Fruit fly (Drosophila melanogaster) whole organism, embryonic: Measurements from ENCODE around the gene mts.
A peak's percentile ranks its signal among the peaks of the same experiment; 100 is the strongest.

ENCODE experiments used
- Abd-B ChIP-seq: fragments of 200-800 bp; sonication (Bioruptor generic); optimal IDR thresholded peaks from 2 replicates; lab custom pipeline; 2018; ENCODE audit warnings: missing biosample characterization, mild to moderate bottlenecking, missing genetic modification characterization, moderate library complexity
- Adf1 ChIP-seq: fragments of 200-800 bp; sonication (Bioruptor generic); IDR thresholded peaks from 2 replicates; pipeline ENCODE4 v1.3.6; 2022; ENCODE audit warnings: missing biosample characterization, missing genetic modification characterization
- BtbVII ChIP-seq: fragments of 200-800 bp; sonication (Bioruptor generic); optimal IDR thresholded peaks from 3 replicates; lab custom pipeline; 2017; ENCODE audit warnings: missing biosample characterization, mild to moderate bottlenecking, missing genetic modification characterization
- CG10543 ChIP-seq: fragments of 200-800 bp; sonication (Bioruptor generic); optimal IDR thresholded peaks from 3 replicates; lab custom pipeline; 2017; ENCODE audit warnings: missing biosample characterization, mild to moderate bottlenecking, missing genetic modification characterization, moderate library complexity
- CG11093 ChIP-seq: fragments of 200-800 bp; sonication (Bioruptor generic); IDR thresholded peaks from 3 replicates; pipeline ENCODE4 v1.3.6; 2022; ENCODE audit warnings: missing biosample characterization, missing genetic modification characterization
- CG12155 ChIP-seq: fragments of 200-800 bp; sonication (Bioruptor generic); optimal IDR thresholded peaks from 3 replicates; lab custom pipeline; 2016; ENCODE audit warnings: missing biosample characterization, missing genetic modification characterization
- CG12769 ChIP-seq: fragments of 200-800 bp; sonication (Bioruptor generic); optimal IDR thresholded peaks from 2 replicates; lab custom pipeline; 2019; ENCODE audit warnings: missing biosample characterization, mild to moderate bottlenecking, missing genetic modification characterization, moderate library complexity
- CG12942 ChIP-seq: fragments of 200-800 bp; sonication (Bioruptor generic); optimal IDR thresholded peaks from 3 replicates; lab custom pipeline; 2016; ENCODE audit warnings: missing biosample characterization, missing genetic modification characterization
- CG17802 ChIP-seq: fragments of 200-800 bp; sonication (Bioruptor generic); optimal IDR thresholded peaks from 2 replicates; lab custom pipeline; 2018; ENCODE audit warnings: missing biosample characterization, mild to moderate bottlenecking, missing genetic modification characterization, moderate library complexity
- CG1832 ChIP-seq: fragments of 200-800 bp; sonication (Bioruptor generic); optimal IDR thresholded peaks from 2 replicates; lab custom pipeline; 2017; ENCODE audit warnings: missing biosample characterization, mild to moderate bottlenecking, missing genetic modification characterization, inconsistent platforms
- CG18476 ChIP-seq: fragments of 200-800 bp; sonication (Bioruptor generic); optimal IDR thresholded peaks from 2 replicates; lab custom pipeline; 2016; ENCODE audit warnings: missing biosample characterization, mild to moderate bottlenecking, missing genetic modification characterization
- CG18599 ChIP-seq: fragments of 200-800 bp; sonication (Bioruptor generic); optimal IDR thresholded peaks from 3 replicates; lab custom pipeline; 2017; ENCODE audit warnings: missing biosample characterization, missing genetic modification characterization, mild to moderate bottlenecking, moderate library complexity, missing genetic modification reagents
- CG31365 ChIP-seq: fragments of 200-800 bp; sonication (Bioruptor generic); optimal IDR thresholded peaks from 2 replicates; lab custom pipeline; 2018; ENCODE audit warnings: missing biosample characterization, mild to moderate bottlenecking, missing genetic modification characterization
- CG31441 ChIP-seq: fragments of 200-800 bp; sonication (Bioruptor generic); IDR thresholded peaks from 2 replicates; pipeline ENCODE4 v1.3.6; 2022; ENCODE audit warnings: missing biosample characterization, missing genetic modification characterization
- CG3163 ChIP-seq: fragments of 200-800 bp; sonication (Bioruptor generic); optimal IDR thresholded peaks from 3 replicates; lab custom pipeline; 2016; ENCODE audit warnings: missing biosample characterization, missing genetic modification characterization
- CG34224 ChIP-seq: fragments of 200-800 bp; sonication (Bioruptor generic); IDR thresholded peaks from 3 replicates; pipeline ENCODE4 v1.3.6; 2022; ENCODE audit warnings: missing biosample characterization, missing genetic modification characterization; ENCODE audit not compliant: partially characterized antibody
- CG5180 ChIP-seq: fragments of 200-800 bp; sonication (Bioruptor generic); optimal IDR thresholded peaks from 3 replicates; lab custom pipeline; 2017; ENCODE audit warnings: missing biosample characterization, missing genetic modification characterization, mild to moderate bottlenecking, moderate library complexity, missing genetic modification reagents
- CG7987 ChIP-seq: fragments of 200-800 bp; sonication (Bioruptor generic); optimal IDR thresholded peaks from 2 replicates; lab custom pipeline; 2018; ENCODE audit warnings: missing biosample characterization, mild to moderate bottlenecking, missing genetic modification characterization, moderate library complexity
- CG9797 ChIP-seq: fragments of 200-800 bp; sonication (Bioruptor generic); optimal IDR thresholded peaks from 3 replicates; lab custom pipeline; 2018; ENCODE audit warnings: missing biosample characterization, mild to moderate bottlenecking, missing genetic modification characterization
- Chrac-16 ChIP-seq: fragments of 200-800 bp; sonication (Bioruptor generic); optimal IDR thresholded peaks from 3 replicates; lab custom pipeline; 2016; ENCODE audit warnings: missing biosample characterization, missing genetic modification characterization
- CrebB ChIP-seq: fragments of 200-800 bp; sonication (Bioruptor generic); optimal IDR thresholded peaks from 3 replicates; lab custom pipeline; 2018; ENCODE audit warnings: missing biosample characterization, mild to moderate bottlenecking, missing genetic modification characterization
- D ChIP-seq, 2 experiments: fragments of 200-800 bp in 1 of 2; fragments of >200 bp in 1 of 2; sonication (Bioruptor generic) in 1 of 2; optimal IDR thresholded peaks; 2 replicates in 1 of 2; 3 replicates in 1 of 2; lab custom pipeline; 2017; ENCODE audit warnings: mild to moderate bottlenecking in 1 of 2, missing biosample characterization in 1 of 2, missing genetic modification characterization in 1 of 2, missing genetic modification reagents in 1 of 2
- D19B ChIP-seq: fragments of 200-800 bp; sonication (Bioruptor generic); optimal IDR thresholded peaks from 2 replicates; lab custom pipeline; 2017; ENCODE audit warnings: missing biosample characterization, mild to moderate bottlenecking, missing genetic modification characterization
- Dbx ChIP-seq: fragments of 200-800 bp; sonication (Bioruptor generic); IDR thresholded peaks from 3 replicates; pipeline ENCODE4 v1.3.6; 2022; ENCODE audit warnings: missing biosample characterization, missing genetic modification characterization
- GATAe ChIP-seq: fragments of 200-800 bp; sonication (Bioruptor generic); conservative IDR thresholded peaks from 2 replicates; pipeline ENCODE4 v1.3.6; 2022; ENCODE audit warnings: missing biosample characterization, missing genetic modification characterization
- HLHmδ ChIP-seq: fragments of 200-800 bp; sonication (Bioruptor generic); optimal IDR thresholded peaks from 2 replicates; lab custom pipeline; 2018; ENCODE audit warnings: missing biosample characterization, mild to moderate bottlenecking, missing genetic modification characterization, moderate library complexity
- Hr3 ChIP-seq: fragments of 200-800 bp; sonication (Bioruptor generic); optimal IDR thresholded peaks from 3 replicates; lab custom pipeline; 2016; ENCODE audit warnings: missing biosample characterization, missing genetic modification characterization
- Jarid2 ChIP-seq: fragments of 200-800 bp; sonication (Bioruptor generic); optimal IDR thresholded peaks from 3 replicates; lab custom pipeline; 2017; ENCODE audit warnings: mild to moderate bottlenecking, missing biosample characterization, missing genetic modification reagents, missing genetic modification characterization
- Med ChIP-seq: fragments of 200-800 bp; sonication (Bioruptor generic); peaks from one replicate; lab custom pipeline; 2016; ENCODE audit warnings: missing biosample characterization, missing genetic modification characterization, mild to moderate bottlenecking, inconsistent platforms, moderate library complexity
- Nf-YC ChIP-seq: fragments of 200-800 bp; optimal IDR thresholded peaks from 3 replicates; lab custom pipeline; 2019; ENCODE audit warnings: missing biosample characterization, mild to moderate bottlenecking, missing genetic modification characterization, moderate library complexity
- Oaz ChIP-seq: fragments of 200-800 bp; sonication (Bioruptor generic); IDR thresholded peaks from 2 replicates; pipeline ENCODE4 v1.3.6; 2022; ENCODE audit warnings: missing biosample characterization, missing genetic modification characterization
- Side ChIP-seq: fragments of 200-800 bp; sonication (Bioruptor generic); optimal IDR thresholded peaks from 2 replicates; lab custom pipeline; 2016; ENCODE audit warnings: missing biosample characterization, missing genetic modification characterization
- Sin3A ChIP-seq: fragments of >200 bp; optimal IDR thresholded peaks from 2 replicates; lab custom pipeline; 2018
- Sox102F ChIP-seq: fragments of 200-800 bp; sonication (Bioruptor generic); optimal IDR thresholded peaks from 2 replicates; lab custom pipeline; 2018; ENCODE audit warnings: missing biosample characterization, mild to moderate bottlenecking, missing genetic modification characterization, moderate library complexity
- Taf1 ChIP-seq: fragments of 200-800 bp; sonication (Bioruptor generic); IDR thresholded peaks from 2 replicates; pipeline ENCODE4 v1.3.6; 2022; ENCODE audit warnings: missing biosample characterization, missing genetic modification characterization
- ase ChIP-seq: fragments of 200-800 bp; sonication (Bioruptor generic); IDR thresholded peaks from 3 replicates; pipeline ENCODE4 v1.3.6; 2022; ENCODE audit warnings: missing biosample characterization, missing genetic modification characterization
- en ChIP-seq: fragments of 200-800 bp; sonication (Bioruptor generic); optimal IDR thresholded peaks from 2 replicates; lab custom pipeline; 2016; ENCODE audit warnings: missing biosample characterization, missing genetic modification characterization
- gcm ChIP-seq: fragments of 200-800 bp; sonication (Bioruptor generic); optimal IDR thresholded peaks from 2 replicates; lab custom pipeline; 2019; ENCODE audit warnings: missing biosample characterization, mild to moderate bottlenecking, missing genetic modification characterization, moderate library complexity
- gsb-n ChIP-seq: fragments of 200-800 bp; sonication (Bioruptor generic); optimal IDR thresholded peaks from 3 replicates; lab custom pipeline; 2018; ENCODE audit warnings: missing biosample characterization, mild to moderate bottlenecking, missing genetic modification characterization
- kni ChIP-seq: fragments of 200-800 bp; sonication (Bioruptor generic); optimal IDR thresholded peaks from 3 replicates; lab custom pipeline; 2017; ENCODE audit warnings: mild to moderate bottlenecking, missing biosample characterization, missing genetic modification reagents, missing genetic modification characterization
- lilli ChIP-seq: fragments of 200-800 bp; sonication (Bioruptor generic); optimal IDR thresholded peaks from 3 replicates; lab custom pipeline; 2016; ENCODE audit warnings: missing biosample characterization, missing genetic modification characterization
- nom ChIP-seq: fragments of 200-800 bp; sonication (Bioruptor generic); optimal IDR thresholded peaks from 2 replicates; lab custom pipeline; 2017; ENCODE audit warnings: missing biosample characterization, missing genetic modification characterization, mild to moderate bottlenecking, moderate library complexity, missing genetic modification reagents
- oc ChIP-seq: fragments of 200-800 bp; sonication (Bioruptor generic); optimal IDR thresholded peaks from 2 replicates; lab custom pipeline; 2018; ENCODE audit warnings: missing biosample characterization, mild to moderate bottlenecking, missing genetic modification characterization, moderate library complexity
- pita ChIP-seq: fragments of 200-800 bp; sonication (Bioruptor generic); optimal IDR thresholded peaks from 2 replicates; lab custom pipeline; 2017; ENCODE audit warnings: missing biosample characterization, mild to moderate bottlenecking, missing genetic modification characterization
- pnt ChIP-seq: fragments of 200-800 bp; sonication (Bioruptor generic); optimal IDR thresholded peaks from 3 replicates; lab custom pipeline; 2016; ENCODE audit warnings: missing biosample characterization, missing genetic modification characterization
- row ChIP-seq: fragments of 200-800 bp; sonication (Bioruptor generic); IDR thresholded peaks from 3 replicates; pipeline ENCODE4 v1.3.6; 2022; ENCODE audit warnings: missing biosample characterization, missing genetic modification characterization
- sens-2 ChIP-seq: fragments of 200-800 bp; sonication (Bioruptor generic); IDR thresholded peaks from 2 replicates; pipeline ENCODE4 v1.3.6; 2022; ENCODE audit warnings: missing biosample characterization, missing genetic modification characterization
- shn ChIP-seq: fragments of 200-800 bp; sonication (Bioruptor generic); optimal IDR thresholded peaks from 3 replicates; lab custom pipeline; 2016; ENCODE audit warnings: missing biosample characterization, missing genetic modification characterization
- sqz ChIP-seq: fragments of 200-800 bp; sonication (Bioruptor generic); optimal IDR thresholded peaks from 3 replicates; lab custom pipeline; 2018; ENCODE audit warnings: missing biosample characterization, mild to moderate bottlenecking, missing genetic modification characterization
- unpg ChIP-seq: fragments of 200-800 bp; sonication (Bioruptor generic); optimal IDR thresholded peaks from 3 replicates; lab custom pipeline; 2018; ENCODE audit warnings: missing biosample characterization, mild to moderate bottlenecking, missing genetic modification characterization, moderate library complexity
- zen ChIP-seq: fragments of 200-800 bp; sonication (Bioruptor generic); optimal IDR thresholded peaks from 3 replicates; lab custom pipeline; 2018; ENCODE audit warnings: missing biosample characterization, mild to moderate bottlenecking, missing genetic modification characterization, moderate library complexity

Gene mts

dm6 chr2L:7880458-7880857 lies 53.0 kb downstream of the mts start (continued):
- TF ChIP-seq Abd-B (GFP tag; lab: Kevin White, UChicago) (no peak), CG17802 (tag; lab: Kevin White, UChicago) (no peak), BtbVII (GFP tag; lab: Kevin White, UChicago) (no peak), nom (GFP tag; lab: Kevin White, UChicago) (peak; percentile 69), CG18476 (GFP tag; lab: Kevin White, UChicago) (no peak), CG11093 (no peak), CG1832 (no peak), CG31441 (GFP tag; lab: Robert Waterston, UW) (no peak), Chrac-16 (GFP tag; lab: Kevin White, UChicago) (no peak), CG5180 (GFP tag; lab: Kevin White, UChicago) (no peak), Hr3 (GFP tag; lab: Kevin White, UChicago) (no peak), Side (GFP tag; lab: Kevin White, UChicago) (no peak), GATAe (GFP tag; lab: Robert Waterston, UW) (no peak), CG9797 (GFP tag; lab: Kevin White, UChicago) (no peak), CG18599 (GFP tag; lab: Kevin White, UChicago) (no peak), Med (peak; percentile 10), oc (peak; percentile 47), gcm (GFP tag; lab: Kevin White, UChicago) (no peak), CrebB (tag; lab: Kevin White, UChicago) (no peak), ase (GFP tag; lab: Robert Waterston, UW) (no peak), CG31365 (tag; lab: Kevin White, UChicago) (no peak), HLHmδ (GFP tag; lab: Kevin White, UChicago) (peak; percentile 0), D (optimal IDR thresholded peaks at IDR 0.05; lab: Kevin White, UChicago) (no peak), D (GFP tag; optimal IDR thresholded peaks at IDR 0.05; lab: Kevin White, UChicago) (no peak), CG12769 (tag; lab: Kevin White, UChicago) (peak; percentile 71), Sin3A (lab: Kevin White, UChicago) (no peak), lilli (GFP tag; lab: Kevin White, UChicago) (no peak), gsb-n (tag; lab: Kevin White, UChicago) (peak; percentile 63), Sox102F (GFP tag; lab: Kevin White, UChicago) (no peak), Nf-YC (no peak), shn (no peak), D19B (GFP tag; lab: Kevin White, UChicago) (no peak), sens-2 (GFP tag; lab: Robert Waterston, UW) (no peak), Jarid2 (GFP tag; lab: Kevin White, UChicago) (no peak), CG12155 (no peak), zen (tag; lab: Kevin White, UChicago) (no peak), pnt (no peak), pita (GFP tag; lab: Kevin White, UChicago) (no peak), CG3163 (GFP tag; lab: Kevin White, UChicago) (peak; percentile 84), Taf1 (no peak), en (GFP tag; lab: Kevin White, UChicago) (no peak), CG34224 (GFP tag; lab: Robert Waterston, UW) (peak; percentile 19; the same call in 1 of the 3 replicates), kni (GFP tag; lab: Kevin White, UChicago) (peak; percentile 1), Oaz (no peak), CG12942 (GFP tag; lab: Kevin White, UChicago) (no peak), sqz (GFP tag; lab: Kevin White, UChicago) (no peak), unpg (no peak), CG10543 (GFP tag; lab: Kevin White, UChicago) (no peak), CG7987 (GFP tag; lab: Kevin White, UChicago) (no peak), Dbx (no peak), row (GFP tag; lab: Robert Waterston, UW) (no peak), Adf1 (no peak)
